Worm (Caenorhabditis elegans) whole organism, late embryonic: ENCODE data around the gene F23F1.10.
A peak's percentile ranks its signal among the peaks of the same experiment; 100 is the strongest.

Experiments used
- ama-1 ChIP-seq: fragments of 150-350 bp; optimal IDR thresholded peaks from 2 replicates; lab custom pipeline; 2014
- ceh-18 ChIP-seq: sonication (generic microtip); optimal IDR thresholded peaks from 2 replicates; lab custom pipeline; 2016; ENCODE audit warnings: missing genetic modification characterization, missing compliant biosample characterization
- dmd-4 ChIP-seq: sonication (generic microtip); optimal IDR thresholded peaks from 2 replicates; lab custom pipeline; 2016; ENCODE audit warnings: borderline replicate concordance, missing genetic modification characterization, missing compliant biosample characterization
- dve-1 ChIP-seq: sonication (generic microtip); optimal IDR thresholded peaks from 2 replicates; lab custom pipeline; 2017; ENCODE audit warnings: antibody characterized with exemption, mild to moderate bottlenecking, missing genetic modification characterization, missing compliant biosample characterization
- elt-2 ChIP-seq: sonication (generic microtip); optimal IDR thresholded peaks from 2 replicates; lab custom pipeline; 2016; ENCODE audit warnings: missing genetic modification reagents, missing genetic modification characterization, missing compliant biosample characterization
- lin-11 ChIP-seq: fragments of 200-800 bp; sonication (Bioruptor generic); optimal IDR thresholded peaks from 2 replicates; lab custom pipeline; 2018; ENCODE audit warnings: mild to moderate bottlenecking, missing genetic modification characterization, missing compliant biosample characterization
- nfya-1 ChIP-seq: sonication (generic microtip); optimal IDR thresholded peaks from 2 replicates; lab custom pipeline; 2017; ENCODE audit warnings: missing genetic modification characterization, mild to moderate bottlenecking, missing compliant biosample characterization, antibody characterized with exemption, moderate library complexity
- nhr-11 ChIP-seq: fragments of 150-350 bp; optimal IDR thresholded peaks from 2 replicates; lab custom pipeline; 2014; ENCODE audit warnings: missing biosample characterization, missing genetic modification characterization
- pha-4 ChIP-seq: fragments of 150-350 bp; optimal IDR thresholded peaks from 2 replicates; lab custom pipeline; 2018; ENCODE audit warnings: missing biosample characterization, missing genetic modification reagents, missing genetic modification characterization
- tbx-2 ChIP-seq: sonication (generic microtip); optimal IDR thresholded peaks from 2 replicates; lab custom pipeline; 2016; ENCODE audit warnings: missing genetic modification characterization, missing compliant biosample characterization

DNA sequence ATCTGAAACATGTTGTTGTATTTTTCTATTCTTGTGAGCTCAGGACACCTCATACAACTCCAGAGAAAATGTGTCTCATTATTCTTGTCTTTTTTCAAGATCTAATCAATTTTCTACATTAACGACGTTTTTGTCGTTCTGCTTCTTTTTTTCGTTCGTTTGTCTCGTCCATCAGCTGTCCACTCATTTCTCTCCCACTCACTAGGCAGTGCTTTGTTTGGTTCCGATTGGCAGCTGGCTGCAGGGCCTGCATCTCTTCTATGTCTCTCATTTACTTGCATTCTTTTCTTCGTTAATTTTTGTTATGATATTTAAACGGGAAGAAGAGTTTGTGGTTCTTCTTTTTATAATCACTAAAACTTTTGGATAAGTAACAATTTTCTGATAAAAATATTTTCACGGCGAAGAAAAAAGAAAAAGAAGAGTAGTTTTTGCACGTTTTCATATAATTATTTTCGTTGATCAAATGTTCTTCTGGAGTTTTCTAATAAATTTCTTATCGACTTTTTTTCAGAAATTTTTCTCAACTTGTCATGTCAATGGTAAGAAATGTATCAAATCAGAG is 40.4 kb downstream of the F23F1.10 start, which contains the start of gene 2L52.1:
- peak; percentile 61 for TF ChIP-seq nfya-1 (tag; lab: Kevin White, UChicago)
- TF ChIP-seq nhr-11 (tag; lab: Kevin White, UChicago) = no peak
- no peak for TF ChIP-seq lin-11 (tag; lab: Kevin White, UChicago)
- TF ChIP-seq ama-1 = no peak
- TF ChIP-seq pha-4 (tag; lab: Kevin White, UChicago) = no peak
- TF ChIP-seq elt-2 = no peak
- TF ChIP-seq ceh-18 (tag; lab: Kevin White, UChicago) = no peak
- no peak for TF ChIP-seq dmd-4 (tag; lab: Kevin White, UChicago)
- TF ChIP-seq dve-1 (tag; lab: Kevin White, UChicago) = no peak
- TF ChIP-seq tbx-2 (tag; lab: Kevin White, UChicago) = no peak
